Fruit fly (Drosophila melanogaster): ENCODE results near the gene CG10907.

Gene CG10907

dm6 chr3L:11836575-11837077 is 43.3 kb downstream of the CG10907 start, which contains the start of gene CG43064:
TSS of gene CG43064 (minus strand) at chr3L:11836721.
- TF ChIP-seq noc (tag; optimal IDR thresholded peaks at IDR 0.05), result no peak
